Fruit fly (Drosophila melanogaster): ENCODE results near the gene CG13931.

DNA sequence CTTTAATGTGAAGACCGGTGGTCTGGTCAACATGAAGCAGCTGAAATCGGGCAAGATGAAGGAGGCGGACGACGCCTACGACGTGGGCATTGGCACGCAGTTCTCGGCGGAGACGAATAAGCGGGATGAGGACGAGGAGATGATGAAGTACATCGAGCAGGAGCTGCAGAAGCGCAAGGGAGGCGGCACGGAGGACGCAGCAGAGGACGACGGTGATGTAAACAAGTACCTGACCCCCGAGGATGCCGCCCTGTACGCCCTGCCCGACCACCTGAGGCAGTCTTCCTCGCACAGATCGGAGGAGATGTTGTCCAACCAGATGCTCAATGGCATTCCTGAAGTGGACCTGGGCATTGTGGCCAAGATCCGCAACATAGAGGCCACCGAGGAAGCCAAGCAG lies 36.7 kb downstream of the CG13931 start:
- TF ChIP-seq CG34367 (tag; optimal IDR thresholded peaks at IDR 0.05) (no peak), Pif1B (GFP tag; optimal IDR thresholded peaks at IDR 0.05) (no peak), CG32121 (GFP tag; IDR thresholded peaks at IDR 0.05) (no peak)

Measured in whole organism, pupa.